Fruit fly (Drosophila melanogaster) Kc167 (cell line): ENCODE results near the gene CG12984.

Source experiments
- Myc ChIP-seq: fragments of >200 bp; optimal IDR thresholded peaks from 2 replicates; lab custom pipeline; 2017; ENCODE audit warnings: missing external identifiers
- Sin3A ChIP-seq: fragments of >200 bp; optimal IDR thresholded peaks from 2 replicates; lab custom pipeline; 2018; ENCODE audit warnings: missing external identifiers
- h ChIP-seq: fragments of >200 bp; optimal IDR thresholded peaks from 3 replicates; lab custom pipeline; 2018; ENCODE audit warnings: missing external identifiers
- insv ChIP-seq: fragments of >200 bp; optimal IDR thresholded peaks from 3 replicates; lab custom pipeline; 2018; ENCODE audit warnings: missing external identifiers

DNA sequence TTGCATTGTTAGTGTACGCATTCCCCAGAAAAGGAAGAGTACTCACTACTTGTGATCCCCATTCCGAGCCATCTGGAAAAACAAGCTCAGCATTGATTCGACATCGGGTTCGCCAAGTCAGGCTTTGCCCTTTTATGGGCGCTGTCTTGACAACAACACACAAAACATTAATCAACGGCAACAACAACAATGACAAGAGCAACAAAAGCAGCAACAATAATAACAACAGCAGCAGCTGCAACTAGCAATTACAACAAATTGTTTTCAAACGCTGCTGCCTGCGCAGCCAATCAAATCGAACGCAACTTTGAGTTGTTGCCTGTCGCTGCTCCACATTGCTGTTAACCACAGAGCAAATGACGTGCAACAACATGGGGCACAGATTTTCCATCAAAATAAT is 49.4 kb upstream of the CG12984 start:
- TF ChIP-seq h (lab: Kevin White, UChicago) (no peak), Sin3A (lab: Kevin White, UChicago) (no peak), insv (no peak), Myc (no peak)
